In genomic region chrIV:14394812-14395211, ce11 we compare ENCODE assay signal across 2 worm cellular contexts.
TF ChIP-seq lines count a peak whose summit lies in the region.

No protein-coding gene starts in this region.

TF ChIP-seq in whole organism, L4 larva, 104 proteins besides CTCF, POLR2A, EP300 and RAD21:
- TF ChIP-seq unc-62 (GFP tag; optimal IDR thresholded peaks at IDR 0.05 in 1 of 2; lab: Kevin White, UChicago) (peak in 1 of 2 experiments; percentile 60), unc-62 (tag; optimal IDR thresholded peaks at IDR 0.05; lab: Kevin White, UChicago) (no peak), nhr-48 (tag; optimal IDR thresholded peaks at IDR 0.05; lab: Kevin White, UChicago) (no peak), snpc-1.2 (GFP tag; IDR thresholded peaks at IDR 0.05; lab: Robert Waterston, UW) (peak; percentile 70; the same call in 1 of the 2 replicates)

TF ChIP-seq in whole organism, young adult, 124 proteins besides CTCF, POLR2A, EP300 and RAD21:
- TF ChIP-seq F52B5.7 (tag; optimal IDR thresholded peaks at IDR 0.05; lab: Kevin White, UChicago) = no peak
- TF ChIP-seq attf-6 (GFP tag; IDR thresholded peaks at IDR 0.05; lab: Robert Waterston, UW) = peak; percentile 68; the same call in 1 of the 2 replicates
